Fruit fly (Drosophila melanogaster) whole organism, wandering third instar larva: ENCODE measurements around the gene CG5122.

Source experiments
- Abd-B ChIP-seq: fragments of >200 bp; optimal IDR thresholded peaks from 2 replicates; lab custom pipeline; 2017; ENCODE audit warnings: missing biosample characterization, missing genetic modification characterization
- CG32264 ChIP-seq: fragments of 200-800 bp; sonication (Bioruptor generic); optimal IDR thresholded peaks from 2 replicates; lab custom pipeline; 2016; ENCODE audit warnings: missing biosample characterization, missing genetic modification characterization
- CG9705 ChIP-seq: fragments of 200-800 bp; sonication (Bioruptor generic); optimal IDR thresholded peaks from 2 replicates; lab custom pipeline; 2018; ENCODE audit warnings: missing biosample characterization, mild to moderate bottlenecking, missing genetic modification characterization
- CrebA ChIP-seq: fragments of 200-800 bp; sonication (Bioruptor generic); optimal IDR thresholded peaks from 2 replicates; lab custom pipeline; 2016; ENCODE audit warnings: missing biosample characterization, mild to moderate bottlenecking, missing genetic modification characterization, borderline replicate concordance
- Dfd ChIP-seq: fragments of >200 bp; optimal IDR thresholded peaks from 2 replicates; lab custom pipeline; 2017; ENCODE audit warnings: missing biosample characterization, missing genetic modification characterization
- Dif ChIP-seq: fragments of 200-275, 200-300 bp; sonication (Bioruptor generic); optimal IDR thresholded peaks from 2 replicates; lab custom pipeline; 2018; ENCODE audit warnings: missing biosample characterization, missing genetic modification characterization; ENCODE audit not compliant: partially characterized antibody
- GATAd ChIP-seq: sonication (Bioruptor generic); optimal IDR thresholded peaks from 2 replicates; lab custom pipeline; 2016; ENCODE audit warnings: missing biosample characterization, missing genetic modification characterization
- HLH106 ChIP-seq: fragments of 200-800 bp; optimal IDR thresholded peaks from 3 replicates; lab custom pipeline; 2019; ENCODE audit warnings: missing biosample characterization, mild to moderate bottlenecking, missing genetic modification characterization, moderate library complexity
- Hr78 ChIP-seq: fragments of >200 bp; optimal IDR thresholded peaks from 2 replicates; lab custom pipeline; 2017; ENCODE audit warnings: missing biosample characterization, missing genetic modification characterization
- Hr83 ChIP-seq: fragments of 200-300 bp; sonication (Bioruptor generic); optimal IDR thresholded peaks from 2 replicates; lab custom pipeline; 2016; ENCODE audit warnings: missing biosample characterization, mild to moderate bottlenecking, missing genetic modification characterization, moderate library complexity; ENCODE audit not compliant: poor library complexity, severe bottlenecking
- Mio ChIP-seq: sonication (Bioruptor generic); optimal IDR thresholded peaks from 2 replicates; lab custom pipeline; 2016; ENCODE audit warnings: missing biosample characterization, missing genetic modification characterization
- Myc ChIP-seq: fragments of >200 bp; optimal IDR thresholded peaks from 2 replicates; lab custom pipeline; 2017
- OdsH ChIP-seq: fragments of 200-800 bp; sonication (Bioruptor generic); optimal IDR thresholded peaks from 2 replicates; lab custom pipeline; 2016; ENCODE audit warnings: missing biosample characterization, mild to moderate bottlenecking, missing genetic modification characterization
- Sp1 ChIP-seq: fragments of 200-800 bp; sonication (Bioruptor generic); optimal IDR thresholded peaks from 3 replicates; lab custom pipeline; 2019; ENCODE audit warnings: missing biosample characterization, mild to moderate bottlenecking, missing genetic modification characterization, moderate library complexity
- Vsx2 ChIP-seq: fragments of 200-300, 225-300 bp; sonication (Bioruptor generic); optimal IDR thresholded peaks from 2 replicates; lab custom pipeline; 2018; ENCODE audit warnings: missing biosample characterization, missing genetic modification characterization; ENCODE audit not compliant: partially characterized antibody
- br ChIP-seq: fragments of 200-800 bp; sonication (Bioruptor generic); optimal IDR thresholded peaks from 2 replicates; lab custom pipeline; 2016; ENCODE audit warnings: missing biosample characterization, missing genetic modification characterization
- brk ChIP-seq: fragments of 200-800 bp; sonication (Bioruptor generic); optimal IDR thresholded peaks from 2 replicates; lab custom pipeline; 2016; ENCODE audit warnings: missing biosample characterization, mild to moderate bottlenecking, missing genetic modification characterization
- dmrt93B ChIP-seq: fragments of 200-800 bp; sonication (Bioruptor generic); optimal IDR thresholded peaks from 2 replicates; lab custom pipeline; 2018; ENCODE audit warnings: missing biosample characterization, mild to moderate bottlenecking, missing genetic modification characterization
- dsf ChIP-seq: sonication (Bioruptor generic); optimal IDR thresholded peaks from 2 replicates; lab custom pipeline; 2016; ENCODE audit warnings: missing biosample characterization, missing genetic modification characterization, borderline replicate concordance
- ey ChIP-seq: fragments of 200-800 bp; sonication (Bioruptor generic); optimal IDR thresholded peaks from 2 replicates; lab custom pipeline; 2016; ENCODE audit warnings: missing biosample characterization, missing genetic modification characterization
- foxo ChIP-seq, 2 experiments: fragments of 200-800 bp; sonication (Bioruptor generic); optimal IDR thresholded peaks; 2 replicates in 1 of 2; 3 replicates in 1 of 2; lab custom pipeline; 2016 to 2017; ENCODE audit warnings: missing biosample characterization in 2 of 2, missing genetic modification characterization in 2 of 2
- fru ChIP-seq: fragments of 200-800 bp; sonication (Bioruptor generic); optimal IDR thresholded peaks from 3 replicates; lab custom pipeline; 2016; ENCODE audit warnings: missing biosample characterization, mild to moderate bottlenecking, missing genetic modification characterization
- h ChIP-seq: fragments of 200-800 bp; sonication (Bioruptor generic); optimal IDR thresholded peaks from 3 replicates; lab custom pipeline; 2016; ENCODE audit warnings: missing biosample characterization, mild to moderate bottlenecking, missing genetic modification characterization
- jim ChIP-seq: fragments of 175-275, 200-325 bp; sonication (Bioruptor generic); optimal IDR thresholded peaks from 2 replicates; lab custom pipeline; 2016; ENCODE audit warnings: missing biosample characterization, mild to moderate bottlenecking, missing genetic modification characterization
- lola ChIP-seq: fragments of >200 bp; optimal IDR thresholded peaks from 2 replicates; lab custom pipeline; 2017; ENCODE audit warnings: missing biosample characterization, missing genetic modification characterization
- pan ChIP-seq: fragments of >200 bp; optimal IDR thresholded peaks from 2 replicates; lab custom pipeline; 2017
- psq ChIP-seq: fragments of 200-800 bp; sonication (Bioruptor generic); optimal IDR thresholded peaks from 3 replicates; lab custom pipeline; 2017; ENCODE audit warnings: missing biosample characterization, mild to moderate bottlenecking, missing genetic modification characterization, moderate library complexity
- rgr ChIP-seq: fragments of 200-800 bp; sonication (Bioruptor generic); optimal IDR thresholded peaks from 3 replicates; lab custom pipeline; 2016; ENCODE audit warnings: missing biosample characterization, mild to moderate bottlenecking, missing genetic modification characterization
- sage ChIP-seq: fragments of 200-800 bp; sonication (Bioruptor generic); optimal IDR thresholded peaks from 2 replicates; lab custom pipeline; 2016; ENCODE audit warnings: missing biosample characterization, mild to moderate bottlenecking, missing genetic modification characterization
- sv ChIP-seq: fragments of 200-800 bp; sonication (Bioruptor generic); optimal IDR thresholded peaks from 3 replicates; lab custom pipeline; 2016; ENCODE audit warnings: missing biosample characterization, missing genetic modification characterization
- tai ChIP-seq: sonication (Bioruptor generic); optimal IDR thresholded peaks from 2 replicates; lab custom pipeline; 2016; ENCODE audit warnings: missing biosample characterization, missing genetic modification characterization
- usp ChIP-seq: fragments of >200 bp; optimal IDR thresholded peaks from 2 replicates; lab custom pipeline; 2017; ENCODE audit warnings: missing biosample characterization, missing genetic modification characterization
- woc ChIP-seq: sonication (Bioruptor generic); optimal IDR thresholded peaks from 2 replicates; lab custom pipeline; 2016; ENCODE audit warnings: missing biosample characterization, mild to moderate bottlenecking, missing genetic modification characterization

The CG5122 gene

DNA sequence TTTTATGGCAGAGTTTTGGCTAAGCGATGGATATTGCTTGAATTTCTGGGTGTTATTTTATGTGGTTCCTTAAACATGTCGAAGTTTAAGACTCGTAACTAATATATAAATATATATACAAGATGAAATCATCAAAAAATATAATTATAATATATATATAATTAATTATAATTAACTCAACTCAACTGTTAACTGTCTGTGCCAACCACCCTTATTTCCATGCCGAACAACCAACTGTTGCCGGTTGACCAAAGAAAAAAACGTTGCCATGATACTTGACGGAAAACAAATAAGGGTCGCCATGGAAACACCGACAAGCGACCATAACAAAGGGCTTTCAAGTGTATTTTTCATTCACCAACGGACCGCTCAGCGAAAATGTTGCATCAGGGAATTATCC is 23.9 kb upstream of the CG5122 start, which contains the start of gene Ttc30:
TSS of gene Ttc30 (plus strand) at position 301 of the 400 bp plus-strand sequence.
- TF ChIP-seq HLH106 (tag; lab: Kevin White, UChicago), result no peak
- TF ChIP-seq lola (GFP tag; lab: Kevin White, UChicago), result no peak
- TF ChIP-seq CrebA, result no peak
- no peak for TF ChIP-seq Sp1 (GFP tag; lab: Kevin White, UChicago)
- TF ChIP-seq br (GFP tag; lab: Kevin White, UChicago), result no peak
- no peak for TF ChIP-seq sage
- no peak for TF ChIP-seq usp
- TF ChIP-seq CG32264 (GFP tag; lab: Kevin White, UChicago), result no peak
- no peak for TF ChIP-seq brk (GFP tag; lab: Kevin White, UChicago)
- TF ChIP-seq Hr78 (GFP tag; lab: Kevin White, UChicago), result no peak
- no peak for TF ChIP-seq Dfd (GFP tag; lab: Kevin White, UChicago)
- no peak for TF ChIP-seq Mio (GFP tag; lab: Kevin White, UChicago)
- TF ChIP-seq tai (GFP tag; lab: Kevin White, UChicago), result no peak
- TF ChIP-seq OdsH, result no peak
- no peak for TF ChIP-seq CG9705 (GFP tag; lab: Kevin White, UChicago)
- TF ChIP-seq foxo (GFP tag; optimal IDR thresholded peaks at IDR 0.05; lab: Kevin White, UChicago), result no peak
- no peak for TF ChIP-seq dsf
- no peak for TF ChIP-seq pan (lab: Kevin White, UChicago)
- no peak for TF ChIP-seq fru (GFP tag; lab: Kevin White, UChicago)
- TF ChIP-seq Dif, result no peak
- TF ChIP-seq, all 38 proteins: peak for 0

- TF ChIP-seq Abd-B (GFP tag; lab: Kevin White, UChicago), result no peak
- TF ChIP-seq CrebA, result no peak
- TF ChIP-seq dsf, result no peak
- no peak for TF ChIP-seq tai (GFP tag; lab: Kevin White, UChicago)
- no peak for TF ChIP-seq Dfd (GFP tag; lab: Kevin White, UChicago)
- no peak for TF ChIP-seq HLH106 (tag; lab: Kevin White, UChicago)
- TF ChIP-seq woc, result no peak
- no peak for TF ChIP-seq Dif
- TF ChIP-seq Mio (GFP tag; lab: Kevin White, UChicago), result no peak
Observed at dm6 chr2L:13113580-13113979, 16.8 kb upstream of the CG5122 start.

DNA sequence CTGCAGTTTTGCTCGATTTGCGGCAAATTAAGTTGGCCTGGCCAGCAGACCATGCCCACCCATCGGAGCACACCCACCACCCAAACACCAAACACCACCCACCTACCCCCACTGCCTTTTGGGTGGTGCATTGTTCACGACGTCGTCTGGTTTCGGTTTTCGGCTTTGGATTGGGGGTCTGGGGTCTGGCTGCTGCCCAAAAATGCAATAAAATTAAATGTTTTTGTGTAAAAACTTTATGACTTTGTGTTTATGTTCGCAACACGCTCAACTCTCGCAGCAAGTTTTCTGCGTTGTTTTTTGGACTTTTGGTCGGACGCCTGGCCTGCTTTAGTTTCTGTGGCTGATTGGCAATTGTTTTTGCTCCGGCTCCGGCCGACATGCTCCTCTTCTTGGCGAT is 13.7 kb upstream of the CG5122 start:
- TF ChIP-seq Hr83 (GFP tag; lab: Kevin White, UChicago), result no peak
- TF ChIP-seq rgr (GFP tag; lab: Kevin White, UChicago), result no peak
- TF ChIP-seq Dfd (GFP tag; lab: Kevin White, UChicago), result no peak
- no peak for TF ChIP-seq sage
- no peak for TF ChIP-seq pan (lab: Kevin White, UChicago)
- TF ChIP-seq Vsx2 (GFP tag; lab: Kevin White, UChicago), result no peak
- no peak for TF ChIP-seq lola (GFP tag; lab: Kevin White, UChicago)
- TF ChIP-seq h (GFP tag; lab: Kevin White, UChicago), result no peak
- TF ChIP-seq GATAd (GFP tag; lab: Kevin White, UChicago), result no peak

dm6 chr2L:13119034-13119433 is 11.4 kb upstream of the CG5122 start, which contains the start of the genes CG44198 and CG43050:
CG44198 (minus strand) TSS chr2L:13119134.
CG43050 (plus strand) TSS chr2L:13119294.
- TF ChIP-seq Dfd (GFP tag; lab: Kevin White, UChicago) (no peak), Myc (lab: Kevin White, UChicago) (no peak), pan (lab: Kevin White, UChicago) (no peak), psq (GFP tag; lab: Kevin White, UChicago) (no peak), jim (no peak), foxo (GFP tag; optimal IDR thresholded peaks at IDR 0.05; lab: Kevin White, UChicago) (no peak), dmrt93B (no peak), sage (no peak), ey (GFP tag; lab: Kevin White, UChicago) (no peak), sv (GFP tag; lab: Kevin White, UChicago) (no peak), fru (GFP tag; lab: Kevin White, UChicago) (no peak), Sp1 (GFP tag; lab: Kevin White, UChicago) (no peak)

- TF ChIP-seq dsf, result no peak
- peak; percentile 55 for TF ChIP-seq Vsx2 (GFP tag; lab: Kevin White, UChicago)
Observed at dm6 chr2L:13122526-13122925, 7.9 kb upstream of the CG5122 start.
